Worm (Caenorhabditis elegans) whole organism, L1 larva: ENCODE data around the gene srw-7.

Experiments
- efl-1 ChIP-seq, 4 experiments: fragments of 150-350 bp; optimal IDR thresholded peaks in 3 of 4; peaks in 1 of 4; 1 replicate in 1 of 4; 2 replicates in 3 of 4; lab custom pipeline; 2014; ENCODE audit warnings: missing biosample characterization in 2 of 4, missing genetic modification characterization in 2 of 4, missing genetic modification reagents in 2 of 4
- isw-1 ChIP-seq: fragments of 200-800 bp; sonication (Bioruptor generic); IDR thresholded peaks from 2 replicates; pipeline ENCODE4 v1.3.6; 2022; ENCODE audit warnings: missing genetic modification characterization, missing compliant biosample characterization
- lin-14 ChIP-seq: fragments of 200-800 bp; sonication (Bioruptor generic); optimal IDR thresholded peaks from 2 replicates; lab custom pipeline; 2018; ENCODE audit warnings: mild to moderate bottlenecking, missing genetic modification characterization, moderate library complexity, missing compliant biosample characterization
- lin-15B ChIP-seq: fragments of 150-350 bp; sonication (generic microtip); optimal IDR thresholded peaks from 3 replicates; lab custom pipeline; 2014; ENCODE audit warnings: missing biosample characterization, missing genetic modification characterization
- rnt-1 ChIP-seq: sonication (generic microtip); optimal IDR thresholded peaks from 2 replicates; lab custom pipeline; 2016; ENCODE audit warnings: mild to moderate bottlenecking, missing genetic modification characterization, moderate library complexity, missing compliant biosample characterization
- snpc-4 ChIP-seq: fragments of 150-350 bp; optimal IDR thresholded peaks from 2 replicates; lab custom pipeline; 2014; ENCODE audit warnings: missing biosample characterization, missing genetic modification characterization
- ztf-11 ChIP-seq, 2 experiments: sonication (generic microtip); optimal IDR thresholded peaks; 2 replicates each; lab custom pipeline; 2016 to 2017; ENCODE audit warnings: missing genetic modification characterization in 2 of 2, missing biosample characterization in 1 of 2, missing compliant biosample characterization in 1 of 2

DNA sequence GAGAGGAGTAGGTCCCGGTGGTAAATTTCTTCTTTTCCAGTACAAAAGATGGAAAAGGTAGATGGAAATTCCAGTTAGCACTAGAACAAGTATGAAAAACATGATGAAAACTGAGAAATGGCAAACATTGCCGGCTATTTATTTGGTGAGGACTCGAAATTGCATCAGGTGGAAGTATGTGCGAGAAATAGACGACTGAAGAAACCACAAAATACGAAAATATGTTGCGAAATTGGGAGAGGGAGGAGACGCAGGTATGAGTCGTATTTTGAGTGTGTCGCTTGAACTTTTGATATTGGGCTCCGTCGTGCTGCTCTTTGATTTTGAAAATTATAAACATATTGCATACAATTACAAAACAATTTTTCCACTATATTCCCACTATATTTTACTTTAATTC, 2.7 kb upstream of the srw-7 start, which contains the start of gene cyp-33C8:
- TF ChIP-seq lin-14 (GFP tag; lab: Kevin White, UChicago) (peak; percentile 66), isw-1 (GFP tag; lab: Robert Waterston, UW) (0 out of 2 replicates have a peak, but pooled peaks have one; percentile 6), efl-1 (optimal IDR thresholded peaks at IDR 0.05; lab: Kevin White, UChicago) (peak; percentile 36 to 62), efl-1 (GFP tag; optimal IDR thresholded peaks at IDR 0.05 in 1 of 2; lab: Kevin White, UChicago) (peak; percentile 22 to 94), snpc-4 (tag; lab: Kevin White, UChicago) (no peak), ztf-11 (tag; optimal IDR thresholded peaks at IDR 0.05; lab: Kevin White, UChicago) (no peak), lin-15B (no peak), rnt-1 (tag; lab: Kevin White, UChicago) (peak; percentile 89)
